Worm (Caenorhabditis elegans) whole organism, L2 larva: Measurements from ENCODE around the gene Y60A3A.16.

ENCODE experiments used
- F13H6.1 ChIP-seq: sonication (generic microtip); optimal IDR thresholded peaks from 2 replicates; lab custom pipeline; 2016; ENCODE audit warnings: missing genetic modification characterization, missing compliant biosample characterization
- R02D3.7 ChIP-seq: fragments of 150-350 bp; optimal IDR thresholded peaks from 2 replicates; lab custom pipeline; 2014; ENCODE audit warnings: missing biosample characterization, missing genetic modification characterization
- ama-1 ChIP-seq: fragments of 150-350 bp; optimal IDR thresholded peaks from 2 replicates; lab custom pipeline; 2018; ENCODE audit warnings: inconsistent platforms
- elt-3 ChIP-seq: sonication (generic microtip); optimal IDR thresholded peaks from 2 replicates; lab custom pipeline; 2017; ENCODE audit warnings: missing biosample characterization, missing genetic modification characterization
- mdl-1 ChIP-seq, 2 experiments: fragments of 150-350 bp in 1 of 2; sonication (generic microtip) in 1 of 2; optimal IDR thresholded peaks; 2 replicates each; lab custom pipeline; 2017; ENCODE audit warnings: missing biosample characterization in 2 of 2, missing genetic modification characterization in 2 of 2
- nhr-12 ChIP-seq: fragments of 150-350 bp; optimal IDR thresholded peaks from 2 replicates; lab custom pipeline; 2014; ENCODE audit warnings: missing biosample characterization, missing genetic modification characterization
- nhr-25 ChIP-seq: fragments of 150-350 bp; sonication (generic microtip); optimal IDR thresholded peaks from 3 replicates; lab custom pipeline; 2014; ENCODE audit warnings: missing biosample characterization, missing genetic modification characterization
- nhr-77 ChIP-seq: fragments of 150-350 bp; optimal IDR thresholded peaks from 2 replicates; lab custom pipeline; 2014; ENCODE audit warnings: missing biosample characterization, missing genetic modification characterization
- snpc-4 ChIP-seq: fragments of 150-350 bp; optimal IDR thresholded peaks from 2 replicates; lab custom pipeline; 2014; ENCODE audit warnings: missing biosample characterization, missing genetic modification characterization
- unc-39 ChIP-seq: fragments of 150-350 bp; optimal IDR thresholded peaks from 2 replicates; lab custom pipeline; 2014; ENCODE audit warnings: missing biosample characterization, missing genetic modification characterization
- unc-55 ChIP-seq: fragments of 150-350 bp; sonication (generic microtip); optimal IDR thresholded peaks from 3 replicates; lab custom pipeline; 2014; ENCODE audit warnings: missing biosample characterization, missing genetic modification reagents, missing genetic modification characterization
- unc-62 ChIP-seq: fragments of 150-350 bp; optimal IDR thresholded peaks from 2 replicates; lab custom pipeline; 2014; ENCODE audit warnings: missing biosample characterization, missing genetic modification reagents, missing genetic modification characterization
- ztf-4 ChIP-seq: fragments of 150-350 bp; optimal IDR thresholded peaks from 2 replicates; lab custom pipeline; 2014; ENCODE audit warnings: missing biosample characterization, missing genetic modification characterization

DNA sequence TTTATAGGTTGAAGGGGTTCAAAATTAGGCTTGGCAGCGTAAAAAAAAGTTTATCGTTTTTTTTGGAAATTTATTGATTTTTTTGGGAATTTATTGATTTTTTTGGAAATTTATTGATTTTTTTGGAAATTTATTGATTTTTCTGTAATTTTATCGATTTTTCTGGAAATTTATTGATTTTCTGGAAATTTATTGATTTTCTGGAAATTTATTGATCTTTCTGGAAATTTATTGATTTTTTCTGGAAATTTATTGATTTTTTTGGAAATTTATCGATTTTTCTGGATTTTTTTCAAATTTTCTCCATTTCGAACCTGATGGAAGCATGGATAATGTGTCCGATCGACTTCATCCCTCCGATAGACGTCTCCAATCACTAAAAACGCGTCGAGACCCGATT lies 17.7 kb downstream of the Y60A3A.16 start:
- TF ChIP-seq R02D3.7: no peak
- TF ChIP-seq nhr-25 (tag; lab: Kevin White, UChicago): no peak
- no peak for TF ChIP-seq nhr-12 (tag; lab: Kevin White, UChicago)
- TF ChIP-seq snpc-4 (tag; lab: Kevin White, UChicago): no peak
- TF ChIP-seq F13H6.1 (tag; lab: Kevin White, UChicago): no peak
- no peak for TF ChIP-seq ama-1 (lab: Kevin White, UChicago)
- no peak for TF ChIP-seq unc-62 (GFP tag; lab: Kevin White, UChicago)
- no peak for TF ChIP-seq unc-39
- TF ChIP-seq mdl-1 (tag; optimal IDR thresholded peaks at IDR 0.05; lab: Kevin White, UChicago): no peak
- no peak for TF ChIP-seq nhr-77 (tag; lab: Kevin White, UChicago)
- no peak for TF ChIP-seq ztf-4 (tag; lab: Kevin White, UChicago)
- no peak for TF ChIP-seq elt-3 (tag; lab: Kevin White, UChicago)
- no peak for TF ChIP-seq unc-55
